Worm (Caenorhabditis elegans): ENCODE results near the gene ssp-32.
"Not testable (repeated sequence)": the region's sequence is repeated elsewhere in the genome, so short reads cannot be mapped to it uniquely, and the experiment has no call there.

ssp-32 gene

ce11 chrIV:9889857-9890256, 5.3 kb upstream of the ssp-32 start, which contains the start of gene ttbk-3:
Gene ttbk-3 (minus strand): TSS chrIV:9889957.
- TF ChIP-seq pqm-1 (tag; optimal IDR thresholded peaks at IDR 0.05) (no peak), mec-3 (tag; optimal IDR thresholded peaks at IDR 0.05; ENCODE audit: borderline replicate concordance) (no peak), ceh-31 (tag; optimal IDR thresholded peaks at IDR 0.05) (no peak), pha-4 (tag; optimal IDR thresholded peaks at IDR 0.05) (no peak), K02D7.2 (tag; optimal IDR thresholded peaks at IDR 0.05) (no peak), hlh-15 (tag; optimal IDR thresholded peaks at IDR 0.05) (no peak), hlh-13 (GFP tag; optimal IDR thresholded peaks at IDR 0.05) (no peak), lin-11 (tag; optimal IDR thresholded peaks at IDR 0.05) (no peak), hlh-30 (tag; optimal IDR thresholded peaks at IDR 0.05; ENCODE audit: insufficient read depth) (no peak), ceh-18 (tag; optimal IDR thresholded peaks at IDR 0.05) (no peak), pax-1 (tag; optimal IDR thresholded peaks at IDR 0.05) (no peak), ceh-34 (tag; optimal IDR thresholded peaks at IDR 0.05) (no peak)

- TF ChIP-seq ceh-34 (tag; optimal IDR thresholded peaks at IDR 0.05) (no peak), nhr-232 (tag; optimal IDR thresholded peaks at IDR 0.05) (no peak), nhr-11 (tag; optimal IDR thresholded peaks at IDR 0.05) (no peak), che-1 (tag; optimal IDR thresholded peaks at IDR 0.05) (no peak), mec-3 (tag; optimal IDR thresholded peaks at IDR 0.05; ENCODE audit: borderline replicate concordance) (no peak), lim-6 (tag; optimal IDR thresholded peaks at IDR 0.05) (no peak), odd-2 (tag; optimal IDR thresholded peaks at IDR 0.05) (no peak), hlh-30 (tag; optimal IDR thresholded peaks at IDR 0.05; ENCODE audit: insufficient read depth) (no peak), ceh-6 (GFP tag; optimal IDR thresholded peaks at IDR 0.05) (no peak), dve-1 (tag; optimal IDR thresholded peaks at IDR 0.05) (no peak), ceh-45 (GFP tag; IDR thresholded peaks at IDR 0.05) (no peak), pax-1 (tag; optimal IDR thresholded peaks at IDR 0.05) (no peak)
Measured at ce11 chrIV:9891938-9892337, 3.2 kb upstream of the ssp-32 start, which contains the start of gene F32B6.4. Gene F32B6.4 (minus strand): TSS chrIV:9892038.

ce11 chrIV:9893649-9894048, 1.5 kb upstream of the ssp-32 start, which contains the start of gene sss-1:
Gene sss-1 (minus strand): TSS chrIV:9893749.
- not testable (repeated sequence) for TF ChIP-seq pqm-1, zip-5, madf-2 (tag; optimal IDR thresholded peaks at IDR 0.05)

ce11 chrIV:9894331-9894730, 857 bp upstream of the ssp-32 start, which contains the start of gene msp-77:
Gene msp-77 (plus strand): TSS chrIV:9894631.
- not testable (repeated sequence) for TF ChIP-seq pax-1, eyg-1, sox-4 (tag; optimal IDR thresholded peaks at IDR 0.05)

ce11 chrIV:9898712-9899111, 3.5 kb downstream of the ssp-32 start, which contains the start of gene tbc-3:
Gene tbc-3 (plus strand): TSS chrIV:9899012.
- TF ChIP-seq nfya-1 (tag; optimal IDR thresholded peaks at IDR 0.05) (no peak), K09A11.1 (tag; optimal IDR thresholded peaks at IDR 0.05; ENCODE audit: insufficient read depth) (no peak), Y22D7AL.16 (tag; optimal IDR thresholded peaks at IDR 0.05) (no peak), ceh-31 (tag; optimal IDR thresholded peaks at IDR 0.05) (no peak), ttx-3 (tag; optimal IDR thresholded peaks at IDR 0.05) (no peak), fax-1 (tag; optimal IDR thresholded peaks at IDR 0.05) (no peak), rnt-1 (tag; optimal IDR thresholded peaks at IDR 0.05) (no peak), hlh-6 (tag; optimal IDR thresholded peaks at IDR 0.05) (no peak)

ce11 chrIV:9899227-9899626, 4.0 kb downstream of the ssp-32 start:
- TF ChIP-seq unc-42 (tag; optimal IDR thresholded peaks at IDR 0.05) (peak; percentile 95), lim-6 (tag; optimal IDR thresholded peaks at IDR 0.05) (no peak)
